Fruit fly (Drosophila melanogaster): Measurements from ENCODE around the gene CG9393.

The CG9393 gene

dm6 chr3R:9559413-9560014 lies 4.0 kb downstream of the CG9393 start, which contains the start of the genes AP-1mu and MBD-like (continued):
- peak; percentile 61 for TF ChIP-seq CG9705 (GFP tag; optimal IDR thresholded peaks at IDR 0.05)

dm6 chr3R:9555334-9555974 lies 8.0 kb downstream of the CG9393 start, which contains the start of the genes CG9386 and BckdhA:
Gene CG9386 (minus strand): TSS chr3R:9555408.
Gene BckdhA (plus strand): TSS chr3R:9555785.
- TF ChIP-seq CrebA (GFP tag; optimal IDR thresholded peaks at IDR 0.05; ENCODE audit: borderline replicate concordance) (no peak), woc (GFP tag; optimal IDR thresholded peaks at IDR 0.05) (peak; percentile 48), dsf (GFP tag; optimal IDR thresholded peaks at IDR 0.05; ENCODE audit: borderline replicate concordance) (no peak), dmrt93B (GFP tag; optimal IDR thresholded peaks at IDR 0.05) (no peak), sage (GFP tag; optimal IDR thresholded peaks at IDR 0.05) (no peak), Vsx2 (GFP tag; optimal IDR thresholded peaks at IDR 0.05; ENCODE audit: partially characterized antibody) (no peak), pan (optimal IDR thresholded peaks at IDR 0.05) (no peak), tai (GFP tag; optimal IDR thresholded peaks at IDR 0.05) (no peak), Myc (optimal IDR thresholded peaks at IDR 0.05) (no peak), psq (GFP tag; optimal IDR thresholded peaks at IDR 0.05) (peak; percentile 40), jim (GFP tag; optimal IDR thresholded peaks at IDR 0.05) (no peak), Mio (GFP tag; optimal IDR thresholded peaks at IDR 0.05) (no peak), Hnf4 (GFP tag; optimal IDR thresholded peaks at IDR 0.05) (no peak), N (GFP tag; optimal IDR thresholded peaks at IDR 0.05) (no peak), br (GFP tag; optimal IDR thresholded peaks at IDR 0.05) (no peak), OdsH (GFP tag; optimal IDR thresholded peaks at IDR 0.05) (peak; percentile 21), Hr83 (GFP tag; optimal IDR thresholded peaks at IDR 0.05; ENCODE audit: poor library complexity, severe bottlenecking) (peak; percentile 48), Hr78 (GFP tag; optimal IDR thresholded peaks at IDR 0.05) (no peak), fru (GFP tag; optimal IDR thresholded peaks at IDR 0.05) (peak; percentile 41), Jra (GFP tag; optimal IDR thresholded peaks at IDR 0.05) (peak; percentile 18), h (GFP tag; optimal IDR thresholded peaks at IDR 0.05) (peak; percentile 57), CG32264 (GFP tag; optimal IDR thresholded peaks at IDR 0.05) (no peak), Rel (GFP tag; optimal IDR thresholded peaks at IDR 0.05) (no peak), Rel (tag; optimal IDR thresholded peaks at IDR 0.05) (peak; percentile 82), CG9705 (GFP tag; optimal IDR thresholded peaks at IDR 0.05) (no peak), GATAd (GFP tag; optimal IDR thresholded peaks at IDR 0.05) (no peak), Dfd (GFP tag; optimal IDR thresholded peaks at IDR 0.05) (no peak), sv (GFP tag; optimal IDR thresholded peaks at IDR 0.05) (no peak), Sp1 (GFP tag; optimal IDR thresholded peaks at IDR 0.05) (peak; percentile 48), brk (GFP tag; optimal IDR thresholded peaks at IDR 0.05) (no peak), usp (GFP tag; optimal IDR thresholded peaks at IDR 0.05) (no peak), Dif (GFP tag; optimal IDR thresholded peaks at IDR 0.05; ENCODE audit: partially characterized antibody) (no peak), Abd-B (GFP tag; optimal IDR thresholded peaks at IDR 0.05) (no peak), foxo (GFP tag; optimal IDR thresholded peaks at IDR 0.05) (peak in 1 of 2 experiments; percentile 62), HLH106 (tag; optimal IDR thresholded peaks at IDR 0.05) (peak; percentile 31), ey (GFP tag; optimal IDR thresholded peaks at IDR 0.05) (peak; percentile 13), dl (GFP tag; optimal IDR thresholded peaks at IDR 0.05; ENCODE audit: insufficient read depth in 1 of 2, partially characterized antibody in 2 of 2) (no peak), rgr (GFP tag; optimal IDR thresholded peaks at IDR 0.05) (peak; percentile 54), lola (GFP tag; optimal IDR thresholded peaks at IDR 0.05) (no peak)
